Worm (Caenorhabditis elegans) whole organism, L2 larva: ENCODE results near the gene R11D1.1.
A peak's percentile ranks its signal among the peaks of the same experiment; 100 is the strongest.

Experiments
- C34F6.9 ChIP-seq: fragments of 150-350 bp; optimal IDR thresholded peaks from 2 replicates; lab custom pipeline; 2014; ENCODE audit warnings: missing biosample characterization, missing genetic modification characterization
- F13H6.1 ChIP-seq: sonication (generic microtip); optimal IDR thresholded peaks from 2 replicates; lab custom pipeline; 2016; ENCODE audit warnings: missing genetic modification characterization, missing compliant biosample characterization
- ZK546.5 ChIP-seq: sonication (generic microtip); optimal IDR thresholded peaks from 2 replicates; lab custom pipeline; 2017; ENCODE audit warnings: missing biosample characterization, missing genetic modification characterization
- alr-1 ChIP-seq: fragments of 150-350 bp; optimal IDR thresholded peaks from 2 replicates; lab custom pipeline; 2014; ENCODE audit warnings: missing biosample characterization, missing genetic modification characterization
- aly-2 ChIP-seq: fragments of 150-350 bp; optimal IDR thresholded peaks from 2 replicates; lab custom pipeline; 2014; ENCODE audit warnings: missing biosample characterization, missing genetic modification characterization
- ama-1 ChIP-seq: fragments of 150-350 bp; optimal IDR thresholded peaks from 2 replicates; lab custom pipeline; 2018; ENCODE audit warnings: inconsistent platforms
- blmp-1 ChIP-seq: sonication (generic microtip); optimal IDR thresholded peaks from 2 replicates; lab custom pipeline; 2017; ENCODE audit warnings: missing genetic modification characterization, mild to moderate bottlenecking, missing compliant biosample characterization, antibody characterized with exemption, moderate library complexity; ENCODE audit not compliant: insufficient read depth
- ceh-16 ChIP-seq: fragments of 150-350 bp; optimal IDR thresholded peaks from 2 replicates; lab custom pipeline; 2014; ENCODE audit warnings: missing biosample characterization, missing genetic modification characterization
- crh-2 ChIP-seq: sonication (generic microtip); optimal IDR thresholded peaks from 2 replicates; lab custom pipeline; 2017; ENCODE audit warnings: missing biosample characterization, missing genetic modification characterization
- egl-27 ChIP-seq: sonication (generic microtip); optimal IDR thresholded peaks from 3 replicates; lab custom pipeline; 2017; ENCODE audit warnings: missing biosample characterization, missing genetic modification reagents, missing genetic modification characterization
- elt-3 ChIP-seq: sonication (generic microtip); optimal IDR thresholded peaks from 2 replicates; lab custom pipeline; 2017; ENCODE audit warnings: missing biosample characterization, missing genetic modification characterization
- fos-1 ChIP-seq: fragments of 150-350 bp; optimal IDR thresholded peaks from 2 replicates; lab custom pipeline; 2014; ENCODE audit warnings: missing biosample characterization, missing genetic modification characterization
- gmeb-1 ChIP-seq: fragments of 150-350 bp; optimal IDR thresholded peaks from 2 replicates; lab custom pipeline; 2014; ENCODE audit warnings: missing biosample characterization, missing genetic modification characterization
- lin-11 ChIP-seq: fragments of 150-350 bp; sonication (generic microtip); optimal IDR thresholded peaks from 2 replicates; lab custom pipeline; 2014; ENCODE audit warnings: missing biosample characterization, missing genetic modification characterization, inconsistent platforms, mixed read lengths
- lin-13 ChIP-seq: fragments of 150-350 bp; optimal IDR thresholded peaks from 2 replicates; lab custom pipeline; 2014; ENCODE audit warnings: missing biosample characterization, missing genetic modification reagents, missing genetic modification characterization
- lin-39 ChIP-seq: fragments of 150-350 bp; optimal IDR thresholded peaks from 2 replicates; lab custom pipeline; 2014; ENCODE audit warnings: missing biosample characterization, missing genetic modification reagents, missing genetic modification characterization
- lsy-2 ChIP-seq, 2 experiments: fragments of 150-350 bp in 1 of 2; sonication (generic microtip) in 1 of 2; optimal IDR thresholded peaks; 2 replicates each; lab custom pipeline; 2014 to 2017; ENCODE audit warnings: missing biosample characterization in 2 of 2, missing genetic modification characterization in 2 of 2
- mab-5 ChIP-seq: fragments of 150-350 bp; optimal IDR thresholded peaks from 2 replicates; lab custom pipeline; 2014; ENCODE audit warnings: missing biosample characterization, missing genetic modification characterization
- mbf-1 ChIP-seq: sonication (generic microtip); optimal IDR thresholded peaks from 2 replicates; lab custom pipeline; 2017; ENCODE audit warnings: missing biosample characterization, missing genetic modification characterization
- mdl-1 ChIP-seq, 2 experiments: fragments of 150-350 bp in 1 of 2; sonication (generic microtip) in 1 of 2; optimal IDR thresholded peaks; 2 replicates each; lab custom pipeline; 2017; ENCODE audit warnings: missing biosample characterization in 2 of 2, missing genetic modification characterization in 2 of 2
- nhr-10 ChIP-seq: sonication (generic microtip); optimal IDR thresholded peaks from 2 replicates; lab custom pipeline; 2017; ENCODE audit warnings: missing biosample characterization, missing genetic modification characterization
- nhr-11 ChIP-seq: fragments of 150-350 bp; optimal IDR thresholded peaks from 2 replicates; lab custom pipeline; 2014; ENCODE audit warnings: missing biosample characterization, missing genetic modification characterization
- nhr-129 ChIP-seq: fragments of 150-350 bp; optimal IDR thresholded peaks from 2 replicates; lab custom pipeline; 2014; ENCODE audit warnings: missing biosample characterization, missing genetic modification characterization
- nhr-23 ChIP-seq: fragments of 150-350 bp; optimal IDR thresholded peaks from 2 replicates; lab custom pipeline; 2014; ENCODE audit warnings: missing biosample characterization, missing genetic modification reagents, missing genetic modification characterization
- nhr-237 ChIP-seq: fragments of 150-350 bp; optimal IDR thresholded peaks from 2 replicates; lab custom pipeline; 2014; ENCODE audit warnings: missing biosample characterization, missing genetic modification characterization
- nhr-6 ChIP-seq: fragments of 150-350 bp; optimal IDR thresholded peaks from 2 replicates; lab custom pipeline; 2014; ENCODE audit warnings: missing biosample characterization, missing genetic modification characterization
- nhr-77 ChIP-seq: fragments of 150-350 bp; optimal IDR thresholded peaks from 2 replicates; lab custom pipeline; 2014; ENCODE audit warnings: missing biosample characterization, missing genetic modification characterization
- peb-1 ChIP-seq: fragments of 150-350 bp; optimal IDR thresholded peaks from 2 replicates; lab custom pipeline; 2014; ENCODE audit warnings: missing biosample characterization, missing genetic modification characterization
- skn-1 ChIP-seq: sonication (generic microtip); optimal IDR thresholded peaks from 2 replicates; lab custom pipeline; 2017; ENCODE audit warnings: missing biosample characterization, missing genetic modification characterization
- sma-3 ChIP-seq: sonication (generic microtip); optimal IDR thresholded peaks from 2 replicates; lab custom pipeline; 2016; ENCODE audit warnings: missing genetic modification reagents, missing genetic modification characterization, missing compliant biosample characterization
- sma-9 ChIP-seq, 2 experiments: fragments of 150-350 bp in 1 of 2; sonication (generic microtip) in 1 of 2; optimal IDR thresholded peaks; 2 replicates each; lab custom pipeline; 2014 to 2016; ENCODE audit warnings: missing genetic modification characterization in 2 of 2, mild to moderate bottlenecking in 1 of 2, missing biosample characterization in 1 of 2, missing compliant biosample characterization in 1 of 2, missing genetic modification reagents in 1 of 2, moderate library complexity in 1 of 2
- snpc-4 ChIP-seq: fragments of 150-350 bp; optimal IDR thresholded peaks from 2 replicates; lab custom pipeline; 2014; ENCODE audit warnings: missing biosample characterization, missing genetic modification characterization
- unc-39 ChIP-seq: fragments of 150-350 bp; optimal IDR thresholded peaks from 2 replicates; lab custom pipeline; 2014; ENCODE audit warnings: missing biosample characterization, missing genetic modification characterization
- unc-55 ChIP-seq: fragments of 150-350 bp; sonication (generic microtip); optimal IDR thresholded peaks from 3 replicates; lab custom pipeline; 2014; ENCODE audit warnings: missing biosample characterization, missing genetic modification reagents, missing genetic modification characterization
- unc-62 ChIP-seq: fragments of 150-350 bp; optimal IDR thresholded peaks from 2 replicates; lab custom pipeline; 2014; ENCODE audit warnings: missing biosample characterization, missing genetic modification reagents, missing genetic modification characterization
- zag-1 ChIP-seq: fragments of 150-350 bp; optimal IDR thresholded peaks from 2 replicates; lab custom pipeline; 2014; ENCODE audit warnings: missing biosample characterization, missing genetic modification characterization
- ztf-1 ChIP-seq: fragments of 200-800 bp; sonication (Bioruptor generic); conservative IDR thresholded peaks from 2 replicates; pipeline ENCODE4 v1.3.6; 2022; ENCODE audit warnings: missing genetic modification characterization, missing compliant biosample characterization
- ztf-11 ChIP-seq: sonication (generic microtip); optimal IDR thresholded peaks from 2 replicates; lab custom pipeline; 2017; ENCODE audit warnings: missing biosample characterization, missing genetic modification characterization
- ztf-4 ChIP-seq: fragments of 150-350 bp; optimal IDR thresholded peaks from 2 replicates; lab custom pipeline; 2014; ENCODE audit warnings: missing biosample characterization, missing genetic modification characterization

R11D1.1 gene

ce11 chrV:12696790-12697189 lies 7.4 kb upstream of the R11D1.1 start:
- TF ChIP-seq blmp-1: no peak
- TF ChIP-seq unc-62: no peak
- no peak for TF ChIP-seq nhr-6
- no peak for TF ChIP-seq zag-1
- no peak for TF ChIP-seq F13H6.1 (tag; lab: Kevin White, UChicago)
- no peak for TF ChIP-seq lin-11
- no peak for TF ChIP-seq ztf-11 (tag; lab: Kevin White, UChicago)
- TF ChIP-seq lin-39: no peak
- TF ChIP-seq ZK546.5 (tag; lab: Kevin White, UChicago): no peak
- no peak for TF ChIP-seq nhr-10 (tag; lab: Kevin White, UChicago)
- TF ChIP-seq elt-3 (tag; lab: Kevin White, UChicago): no peak
- TF ChIP-seq skn-1 (tag; lab: Kevin White, UChicago): no peak
- no peak for TF ChIP-seq nhr-129 (tag; lab: Kevin White, UChicago)
- no peak for TF ChIP-seq nhr-77 (tag; lab: Kevin White, UChicago)
- TF ChIP-seq ztf-1 (GFP tag; lab: Robert Waterston, UW): no peak
- TF ChIP-seq ceh-16 (tag; lab: Kevin White, UChicago): no peak
- TF ChIP-seq alr-1 (tag; lab: Kevin White, UChicago): no peak
- TF ChIP-seq mdl-1 (tag; optimal IDR thresholded peaks at IDR 0.05; lab: Kevin White, UChicago): no peak

DNA sequence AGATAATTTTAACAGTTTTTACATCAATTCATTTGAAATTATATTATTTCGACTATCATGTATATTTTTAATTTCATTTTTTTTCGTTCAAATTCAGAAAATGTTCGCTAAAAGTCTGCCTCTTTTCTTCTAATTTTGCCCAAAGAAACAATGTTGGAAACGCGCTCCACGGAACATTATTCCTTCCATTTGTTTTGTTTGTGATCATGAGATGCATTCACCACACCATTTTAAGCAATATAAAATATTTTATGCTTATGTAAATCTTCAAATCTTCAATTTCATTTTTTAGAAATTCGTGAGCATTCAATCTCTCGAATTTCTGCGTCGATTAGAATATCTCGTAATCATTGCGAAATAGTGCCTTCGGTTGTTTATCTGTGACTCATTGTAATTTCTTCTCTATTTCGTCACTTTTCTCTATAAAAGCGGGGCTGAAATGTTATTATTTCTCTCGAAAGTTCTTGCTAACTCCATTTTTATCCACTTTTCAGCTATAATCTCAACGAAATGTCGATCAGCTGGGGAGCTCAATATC lies 6.7 kb upstream of the R11D1.1 start, which contains the start of gene istr-1:
TSS of gene istr-1 (plus strand) at position 495 of the 538 bp plus-strand sequence.
- TF ChIP-seq unc-62 (no peak), mdl-1 (tag; optimal IDR thresholded peaks at IDR 0.05; lab: Kevin White, UChicago) (no peak), egl-27 (tag; lab: Kevin White, UChicago) (no peak), nhr-23 (tag; lab: Kevin White, UChicago) (no peak), snpc-4 (tag; lab: Kevin White, UChicago) (no peak), skn-1 (tag; lab: Kevin White, UChicago) (peak; percentile 11), elt-3 (tag; lab: Kevin White, UChicago) (no peak), nhr-129 (tag; lab: Kevin White, UChicago) (peak; percentile 33), gmeb-1 (tag; lab: Kevin White, UChicago) (no peak), ama-1 (lab: Kevin White, UChicago) (no peak), aly-2 (no peak), mbf-1 (tag; lab: Kevin White, UChicago) (no peak), ceh-16 (tag; lab: Kevin White, UChicago) (no peak), fos-1 (tag; lab: Kevin White, UChicago) (peak; percentile 12), nhr-77 (tag; lab: Kevin White, UChicago) (no peak), nhr-11 (tag; lab: Kevin White, UChicago) (no peak), unc-55 (GFP tag; lab: Kevin White, UChicago) (peak; percentile 34), lin-39 (no peak), C34F6.9 (tag; lab: Kevin White, UChicago) (peak; percentile 66), unc-39 (no peak)

DNA sequence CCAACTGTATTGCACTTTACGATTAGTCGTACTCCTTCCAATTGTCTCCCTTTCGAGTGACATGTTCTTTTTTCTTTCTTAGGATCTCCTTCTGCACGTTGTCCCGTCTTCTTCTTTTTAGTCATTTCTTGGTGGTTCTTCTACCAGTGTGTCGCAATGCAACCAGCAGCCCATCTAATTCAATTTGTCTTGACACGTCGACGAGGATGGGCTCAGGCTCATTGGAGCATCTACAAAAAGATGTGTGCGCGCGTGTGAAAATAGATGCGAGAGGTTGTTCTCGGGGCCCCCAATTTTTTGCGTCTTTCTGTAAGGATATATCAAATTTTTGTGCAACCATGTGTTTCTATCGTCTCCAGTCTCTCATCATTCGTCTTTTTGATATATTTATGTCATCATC lies 2.6 kb upstream of the R11D1.1 start:
- TF ChIP-seq sma-3 (GFP tag; lab: Kevin White, UChicago) (no peak), zag-1 (peak; percentile 48), lin-13 (GFP tag; lab: Kevin White, UChicago) (no peak), ztf-11 (tag; lab: Kevin White, UChicago) (no peak), F13H6.1 (tag; lab: Kevin White, UChicago) (no peak), crh-2 (peak; percentile 47), nhr-6 (no peak)

ce11 chrV:12706511-12706910 lies 2.3 kb downstream of the R11D1.1 start:
- TF ChIP-seq ama-1 (lab: Kevin White, UChicago) (no peak), nhr-237 (tag; lab: Kevin White, UChicago) (no peak), unc-55 (GFP tag; lab: Kevin White, UChicago) (no peak), sma-3 (GFP tag; lab: Kevin White, UChicago) (no peak), C34F6.9 (tag; lab: Kevin White, UChicago) (no peak), fos-1 (tag; lab: Kevin White, UChicago) (no peak), skn-1 (tag; lab: Kevin White, UChicago) (no peak), ztf-4 (tag; lab: Kevin White, UChicago) (no peak), lin-13 (GFP tag; lab: Kevin White, UChicago) (no peak), ztf-11 (tag; lab: Kevin White, UChicago) (no peak), alr-1 (tag; lab: Kevin White, UChicago) (no peak), sma-9 (GFP tag; optimal IDR thresholded peaks at IDR 0.05; lab: Kevin White, UChicago) (no peak), sma-9 (tag; optimal IDR thresholded peaks at IDR 0.05; lab: Kevin White, UChicago) (no peak), nhr-23 (tag; lab: Kevin White, UChicago) (no peak), peb-1 (no peak), snpc-4 (tag; lab: Kevin White, UChicago) (no peak), mab-5 (tag; lab: Kevin White, UChicago) (no peak), lsy-2 (tag; optimal IDR thresholded peaks at IDR 0.05; lab: Kevin White, UChicago) (no peak), nhr-6 (no peak), elt-3 (tag; lab: Kevin White, UChicago) (no peak)
